Worm (Caenorhabditis elegans) whole organism, late embryonic: ENCODE data around the gene nstp-6.

Experiments used
- ama-1 ChIP-seq: fragments of 150-350 bp; optimal IDR thresholded peaks from 2 replicates; lab custom pipeline; 2014
- ceh-24 ChIP-seq: sonication (generic microtip); optimal IDR thresholded peaks from 2 replicates; lab custom pipeline; 2016; ENCODE audit warnings: mild to moderate bottlenecking, missing genetic modification characterization, missing compliant biosample characterization
- ceh-31 ChIP-seq: sonication (generic microtip); optimal IDR thresholded peaks from 2 replicates; lab custom pipeline; 2016; ENCODE audit warnings: missing genetic modification characterization, missing compliant biosample characterization
- dve-1 ChIP-seq: sonication (generic microtip); optimal IDR thresholded peaks from 2 replicates; lab custom pipeline; 2017; ENCODE audit warnings: antibody characterized with exemption, mild to moderate bottlenecking, missing genetic modification characterization, missing compliant biosample characterization
- nfya-1 ChIP-seq: sonication (generic microtip); optimal IDR thresholded peaks from 2 replicates; lab custom pipeline; 2017; ENCODE audit warnings: missing genetic modification characterization, mild to moderate bottlenecking, missing compliant biosample characterization, antibody characterized with exemption, moderate library complexity
- unc-42 ChIP-seq: sonication (generic microtip); optimal IDR thresholded peaks from 2 replicates; lab custom pipeline; 2016; ENCODE audit warnings: missing genotype, missing genetic modification characterization, missing compliant biosample characterization

DNA sequence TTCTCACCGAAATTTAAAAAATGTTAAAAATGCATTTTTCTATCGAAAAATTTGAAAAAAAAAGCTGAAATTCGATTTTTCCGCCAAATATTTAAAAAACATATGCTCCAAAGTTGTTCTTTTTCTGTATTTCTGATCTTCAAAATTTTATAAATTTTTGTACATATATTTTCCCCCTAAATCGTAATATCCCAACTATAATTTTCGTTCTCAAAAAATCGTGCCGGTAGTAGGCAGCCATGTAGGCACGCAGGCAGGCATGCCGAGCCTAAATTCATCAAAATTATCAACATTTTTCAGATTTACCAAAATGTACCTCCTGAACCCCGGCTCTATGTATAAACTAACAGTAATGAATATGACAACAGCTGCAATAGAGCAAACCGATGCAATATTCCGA, 17.5 kb upstream of the nstp-6 start, which contains the start of gene sre-5:
- TF ChIP-seq nfya-1 (tag; lab: Kevin White, UChicago) (no peak), ceh-31 (tag; lab: Kevin White, UChicago) (no peak), dve-1 (tag; lab: Kevin White, UChicago) (no peak), ama-1 (lab: Kevin White, UChicago) (no peak), unc-42 (no peak), ceh-24 (tag; lab: Kevin White, UChicago) (no peak)
